Fruit fly (Drosophila melanogaster): ENCODE measurements around the gene CG17896.

DNA sequence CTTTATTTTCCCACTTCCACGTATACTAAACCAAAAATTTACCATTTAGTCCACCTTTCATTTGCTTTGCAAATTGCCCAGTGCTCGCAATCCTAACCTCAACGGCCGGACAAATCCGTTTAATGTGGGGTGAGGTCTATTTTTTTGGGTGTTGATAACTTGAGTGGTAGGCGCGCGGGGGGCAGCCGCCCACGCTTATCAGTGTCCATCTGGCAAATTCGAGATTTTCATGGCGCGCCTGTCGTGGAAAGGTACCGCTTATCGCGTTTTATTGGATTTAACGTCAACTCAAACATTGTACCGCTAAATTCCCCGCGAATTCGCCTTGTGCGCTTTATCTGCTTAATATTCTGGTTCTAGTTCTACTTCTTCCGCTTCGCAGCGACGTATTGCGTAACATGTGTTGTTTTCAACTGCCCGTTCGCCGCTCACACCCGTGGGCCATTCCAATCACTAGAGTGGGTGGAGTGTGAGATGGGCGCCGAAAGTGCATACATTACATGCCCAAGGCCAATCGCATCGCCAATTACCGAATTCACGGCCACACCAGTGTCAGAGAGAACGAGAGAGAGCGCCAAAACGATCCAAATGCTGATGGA lies 495 bp downstream of the CG17896 start:
- TF ChIP-seq h (optimal IDR thresholded peaks at IDR 0.05) (no peak), insv (optimal IDR thresholded peaks at IDR 0.05) (no peak), psq (optimal IDR thresholded peaks at IDR 0.05) (no peak), ttk (optimal IDR thresholded peaks at IDR 0.05) (no peak), Myc (optimal IDR thresholded peaks at IDR 0.05) (no peak), Sin3A (optimal IDR thresholded peaks at IDR 0.05) (no peak)
